Worm (Caenorhabditis elegans) whole organism, late embryonic: Measurements from ENCODE around the gene K01A6.8.

Source experiments
- C08G9.2 ChIP-seq: sonication (generic microtip); optimal IDR thresholded peaks from 2 replicates; lab custom pipeline; 2016; ENCODE audit warnings: mild to moderate bottlenecking, missing genetic modification characterization, moderate library complexity, missing compliant biosample characterization
- C38D4.7 ChIP-seq: fragments of 200-800 bp; sonication (Bioruptor generic); optimal IDR thresholded peaks from 2 replicates; lab custom pipeline; 2018; ENCODE audit warnings: mild to moderate bottlenecking, missing genetic modification characterization, moderate library complexity, missing compliant biosample characterization
- K09A11.1 ChIP-seq: sonication (generic microtip); optimal IDR thresholded peaks from 2 replicates; lab custom pipeline; 2017; ENCODE audit warnings: antibody characterized with exemption, mild to moderate bottlenecking, missing genetic modification characterization, missing compliant biosample characterization; ENCODE audit not compliant: insufficient read depth
- T23F11.4 ChIP-seq: fragments of 200-800 bp; sonication (Bioruptor generic); optimal IDR thresholded peaks from 2 replicates; lab custom pipeline; 2018; ENCODE audit warnings: mild to moderate bottlenecking, missing genetic modification characterization, missing compliant biosample characterization
- Y22D7AL.16 ChIP-seq: sonication (generic microtip); optimal IDR thresholded peaks from 2 replicates; lab custom pipeline; 2016; ENCODE audit warnings: missing genetic modification characterization, missing compliant biosample characterization
- ceh-18 ChIP-seq: sonication (generic microtip); optimal IDR thresholded peaks from 2 replicates; lab custom pipeline; 2016; ENCODE audit warnings: missing genetic modification characterization, missing compliant biosample characterization
- ceh-30 ChIP-seq: fragments of 150-350 bp; optimal IDR thresholded peaks from 2 replicates; lab custom pipeline; 2014; ENCODE audit warnings: missing biosample characterization, missing genetic modification characterization
- ceh-31 ChIP-seq: sonication (generic microtip); optimal IDR thresholded peaks from 2 replicates; lab custom pipeline; 2016; ENCODE audit warnings: missing genetic modification characterization, missing compliant biosample characterization
- ceh-9 ChIP-seq: sonication (generic microtip); optimal IDR thresholded peaks from 2 replicates; lab custom pipeline; 2016; ENCODE audit warnings: mild to moderate bottlenecking, missing genetic modification characterization, inconsistent platforms, missing compliant biosample characterization
- che-1 ChIP-seq: sonication (generic microtip); optimal IDR thresholded peaks from 2 replicates; lab custom pipeline; 2016; ENCODE audit warnings: mild to moderate bottlenecking, missing genetic modification characterization, missing compliant biosample characterization
- dmd-4 ChIP-seq: sonication (generic microtip); optimal IDR thresholded peaks from 2 replicates; lab custom pipeline; 2016; ENCODE audit warnings: borderline replicate concordance, missing genetic modification characterization, missing compliant biosample characterization
- dve-1 ChIP-seq: sonication (generic microtip); optimal IDR thresholded peaks from 2 replicates; lab custom pipeline; 2017; ENCODE audit warnings: antibody characterized with exemption, mild to moderate bottlenecking, missing genetic modification characterization, missing compliant biosample characterization
- elt-4 ChIP-seq: sonication (generic microtip); optimal IDR thresholded peaks from 2 replicates; lab custom pipeline; 2016; ENCODE audit warnings: missing genetic modification characterization, missing compliant biosample characterization
- fax-1 ChIP-seq: sonication (generic microtip); optimal IDR thresholded peaks from 2 replicates; lab custom pipeline; 2016; ENCODE audit warnings: missing genotype, missing genetic modification characterization, missing compliant biosample characterization
- fkh-10 ChIP-seq: fragments of 150-350 bp; optimal IDR thresholded peaks from 2 replicates; lab custom pipeline; 2014; ENCODE audit warnings: missing biosample characterization, missing genetic modification reagents, missing genetic modification characterization
- fkh-6 ChIP-seq: sonication (generic microtip); optimal IDR thresholded peaks from 2 replicates; lab custom pipeline; 2016; ENCODE audit warnings: missing genetic modification characterization, missing compliant biosample characterization
- gmeb-2 ChIP-seq: sonication (generic microtip); optimal IDR thresholded peaks from 2 replicates; lab custom pipeline; 2016; ENCODE audit warnings: missing genetic modification characterization, inconsistent platforms, missing compliant biosample characterization
- hlh-13 ChIP-seq: fragments of 200-800 bp; sonication (Bioruptor generic); optimal IDR thresholded peaks from 2 replicates; lab custom pipeline; 2018; ENCODE audit warnings: mild to moderate bottlenecking, missing genetic modification characterization, missing compliant biosample characterization
- hlh-15 ChIP-seq: sonication (generic microtip); optimal IDR thresholded peaks from 2 replicates; lab custom pipeline; 2016; ENCODE audit warnings: missing genetic modification characterization, missing compliant biosample characterization
- hlh-30 ChIP-seq: sonication (generic microtip); optimal IDR thresholded peaks from 2 replicates; lab custom pipeline; 2017; ENCODE audit warnings: antibody characterized with exemption, missing genetic modification characterization, missing compliant biosample characterization; ENCODE audit not compliant: insufficient read depth
- madf-2 ChIP-seq: sonication (generic microtip); optimal IDR thresholded peaks from 2 replicates; lab custom pipeline; 2017; ENCODE audit warnings: missing genetic modification characterization, missing compliant biosample characterization
- nfya-1 ChIP-seq: sonication (generic microtip); optimal IDR thresholded peaks from 2 replicates; lab custom pipeline; 2017; ENCODE audit warnings: missing genetic modification characterization, mild to moderate bottlenecking, missing compliant biosample characterization, antibody characterized with exemption, moderate library complexity
- odd-2 ChIP-seq: sonication (generic microtip); optimal IDR thresholded peaks from 2 replicates; lab custom pipeline; 2017; ENCODE audit warnings: antibody characterized with exemption, mild to moderate bottlenecking, missing genetic modification characterization, missing compliant biosample characterization
- pat-9 ChIP-seq: fragments of 200-800 bp; sonication (Bioruptor generic); optimal IDR thresholded peaks from 2 replicates; lab custom pipeline; 2018; ENCODE audit warnings: mild to moderate bottlenecking, missing genetic modification characterization, moderate library complexity, missing compliant biosample characterization
- pax-1 ChIP-seq: fragments of 150-350 bp; optimal IDR thresholded peaks from 2 replicates; lab custom pipeline; 2014; ENCODE audit warnings: missing biosample characterization, missing genetic modification characterization
- pha-2 ChIP-seq: sonication (generic microtip); optimal IDR thresholded peaks from 2 replicates; lab custom pipeline; 2017; ENCODE audit warnings: mild to moderate bottlenecking, missing genetic modification characterization, missing compliant biosample characterization
- ref-2 ChIP-seq: sonication (generic microtip); optimal IDR thresholded peaks from 2 replicates; lab custom pipeline; 2016; ENCODE audit warnings: missing genetic modification characterization, missing compliant biosample characterization
- sox-2 ChIP-seq: fragments of 200-800 bp; sonication (Bioruptor generic); IDR thresholded peaks from 2 replicates; pipeline ENCODE4 v1.3.6; 2022; ENCODE audit warnings: missing genetic modification reagents, missing genetic modification characterization, missing compliant biosample characterization
- ttx-3 ChIP-seq: sonication (generic microtip); optimal IDR thresholded peaks from 2 replicates; lab custom pipeline; 2016; ENCODE audit warnings: missing genetic modification reagents, missing genetic modification characterization, missing compliant biosample characterization
- ztf-16 ChIP-seq: sonication (generic microtip); optimal IDR thresholded peaks from 2 replicates; lab custom pipeline; 2017; ENCODE audit warnings: missing genetic modification characterization, missing compliant biosample characterization

K01A6.8 gene

DNA sequence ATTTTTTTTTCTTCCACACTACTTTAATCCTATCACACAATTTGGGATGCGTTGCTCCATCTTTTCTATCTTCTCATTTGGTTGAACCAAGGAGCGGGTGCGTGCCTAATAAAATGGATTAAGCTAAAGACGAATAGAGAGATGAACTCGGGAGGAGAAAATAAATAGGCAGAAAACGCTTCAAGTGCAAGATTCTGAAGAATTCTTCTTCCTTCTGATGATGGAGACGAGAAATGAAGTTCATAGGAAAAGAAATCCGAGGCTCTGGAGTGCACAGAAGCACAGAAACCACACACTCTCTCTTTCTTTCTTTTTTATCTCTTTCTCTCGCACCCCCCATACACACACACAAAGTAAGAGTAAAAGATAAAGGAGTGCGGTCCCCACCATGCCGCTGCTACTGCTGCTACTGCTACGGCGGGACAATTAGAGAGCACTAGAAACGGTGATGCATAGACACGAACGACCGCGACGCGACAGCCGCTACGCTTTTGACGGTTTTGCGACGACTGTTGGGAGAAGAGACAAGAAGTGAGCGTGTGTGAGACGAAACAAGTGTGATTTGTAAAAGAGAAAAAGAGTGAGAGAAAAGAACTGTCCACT is 45.0 kb downstream of the K01A6.8 start (continued):
- TF ChIP-seq pat-9 (tag; lab: Kevin White, UChicago) = no peak
- TF ChIP-seq gmeb-2 (tag; lab: Kevin White, UChicago) = peak; percentile 15
- TF ChIP-seq dmd-4 (tag; lab: Kevin White, UChicago) = no peak
- TF ChIP-seq, all 69 proteins: peak for 25

ce11 chrIV:11691524-11691923 is 45.6 kb downstream of the K01A6.8 start:
- no peak for TF ChIP-seq elt-4
- TF ChIP-seq hlh-15 (tag; lab: Kevin White, UChicago) = no peak
- no peak for TF ChIP-seq T23F11.4 (GFP tag; lab: Kevin White, UChicago)
- TF ChIP-seq che-1 (tag; lab: Kevin White, UChicago) = no peak
- TF ChIP-seq hlh-30 (tag; lab: Kevin White, UChicago) = no peak
- no peak for TF ChIP-seq ttx-3 (tag; lab: Kevin White, UChicago)
- no peak for TF ChIP-seq C08G9.2
- TF ChIP-seq ceh-18 (tag; lab: Kevin White, UChicago) = no peak
- TF ChIP-seq dve-1 (tag; lab: Kevin White, UChicago) = no peak
- TF ChIP-seq pha-2 (tag; lab: Kevin White, UChicago) = no peak
- no peak for TF ChIP-seq ceh-31 (tag; lab: Kevin White, UChicago)
- no peak for TF ChIP-seq fax-1 (tag; lab: Kevin White, UChicago)
- no peak for TF ChIP-seq Y22D7AL.16 (tag; lab: Kevin White, UChicago)
- TF ChIP-seq ztf-16 (tag; lab: Kevin White, UChicago) = no peak
- no peak for TF ChIP-seq hlh-13 (GFP tag; lab: Kevin White, UChicago)
- TF ChIP-seq pax-1 (tag; lab: Kevin White, UChicago) = no peak

DNA sequence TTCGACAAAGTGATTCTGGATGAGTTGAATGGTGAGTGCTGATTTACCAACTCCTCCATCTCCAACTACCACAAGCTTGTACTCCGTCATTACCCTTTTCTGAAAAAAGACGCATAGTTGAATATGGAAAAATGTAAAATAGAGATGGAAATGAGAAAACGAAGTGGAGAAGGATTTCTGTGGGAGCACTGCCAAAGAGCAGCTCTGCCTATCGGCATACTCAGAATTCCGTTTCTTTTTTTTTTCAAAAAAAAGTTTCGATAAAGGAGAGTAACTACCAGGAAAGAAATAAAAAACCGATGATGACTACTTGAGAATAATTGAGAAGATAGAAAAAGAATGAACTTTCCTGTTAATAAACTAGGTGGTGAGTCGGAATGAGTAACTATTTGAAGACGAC is 46.2 kb downstream of the K01A6.8 start, which contains the start of gene let-60:
Gene let-60, minus strand, starts transcription at position 101 of the 400 bp plus-strand sequence.
- TF ChIP-seq odd-2 (no peak), madf-2 (no peak), fkh-6 (tag; lab: Kevin White, UChicago) (no peak), ttx-3 (tag; lab: Kevin White, UChicago) (no peak), ref-2 (no peak), nfya-1 (tag; lab: Kevin White, UChicago) (no peak), dmd-4 (tag; lab: Kevin White, UChicago) (no peak), hlh-13 (GFP tag; lab: Kevin White, UChicago) (no peak), ceh-9 (tag; lab: Kevin White, UChicago) (no peak), C38D4.7 (GFP tag; lab: Kevin White, UChicago) (no peak), ceh-30 (tag; lab: Kevin White, UChicago) (no peak), fkh-10 (GFP tag; lab: Kevin White, UChicago) (no peak)

ce11 chrIV:11688018-11688417 is 49.2 kb downstream of the K01A6.8 start, which contains the start of gene ZK792.5:
Gene ZK792.5 (minus strand): TSS chrIV:11688118.
- TF ChIP-seq sox-2 (GFP tag; lab: Robert Waterston, UW) = no peak
- no peak for TF ChIP-seq ceh-9 (tag; lab: Kevin White, UChicago)
- TF ChIP-seq K09A11.1 (tag; lab: Kevin White, UChicago) = no peak
- TF ChIP-seq Y22D7AL.16 (tag; lab: Kevin White, UChicago) = no peak
